Worm (Caenorhabditis elegans) whole organism, young adult: ENCODE data around the gene M01F1.8.
"Not testable (repeated sequence)": the region's sequence is repeated elsewhere in the genome, so short reads cannot be mapped to it uniquely, and the experiment has no call there.

Source experiments
- F23B12.7 ChIP-seq: sonication (generic microtip); optimal IDR thresholded peaks from 2 replicates; lab custom pipeline; 2017; ENCODE audit warnings: missing genetic modification characterization, mild to moderate bottlenecking, missing compliant biosample characterization, antibody characterized with exemption, moderate library complexity; ENCODE audit not compliant: insufficient read depth
- F49E8.2 ChIP-seq: sonication (generic microtip); optimal IDR thresholded peaks from 3 replicates; lab custom pipeline; 2017; ENCODE audit warnings: missing genetic modification characterization, mild to moderate bottlenecking, missing compliant biosample characterization, antibody characterized with exemption, moderate library complexity; ENCODE audit not compliant: insufficient read depth
- F57A8.1 ChIP-seq: fragments of 200-800 bp; sonication (Bioruptor generic); optimal IDR thresholded peaks from 2 replicates; lab custom pipeline; 2018; ENCODE audit warnings: mild to moderate bottlenecking, missing genetic modification characterization, moderate library complexity, missing compliant biosample characterization
- Y67H2A.10 ChIP-seq: fragments of 200-800 bp; sonication (Bioruptor generic); conservative IDR thresholded peaks from 2 replicates; pipeline ENCODE4 v1.3.6; 2022; ENCODE audit warnings: missing genetic modification reagents, missing genetic modification characterization, missing compliant biosample characterization
- attf-5 ChIP-seq: fragments of 200-800 bp; sonication (Bioruptor generic); optimal IDR thresholded peaks from 2 replicates; lab custom pipeline; 2018; ENCODE audit warnings: mild to moderate bottlenecking, missing genetic modification characterization, missing compliant biosample characterization
- bed-1 ChIP-seq: fragments of 200-800 bp; sonication (Bioruptor generic); IDR thresholded peaks from 2 replicates; pipeline ENCODE4 v1.3.6; 2022; ENCODE audit warnings: missing genetic modification reagents, missing genetic modification characterization, missing compliant biosample characterization
- ceh-91 ChIP-seq: fragments of 200-800 bp; sonication (Bioruptor generic); IDR thresholded peaks from 2 replicates; pipeline ENCODE4 v1.3.6; 2022; ENCODE audit warnings: missing genetic modification reagents, missing genetic modification characterization, missing compliant biosample characterization
- dpl-1 ChIP-seq: fragments of 150-350 bp; optimal IDR thresholded peaks from 2 replicates; lab custom pipeline; 2014; ENCODE audit warnings: missing biosample characterization, missing genetic modification reagents, missing genetic modification characterization
- efl-1 ChIP-seq: fragments of 150-350 bp; optimal IDR thresholded peaks from 2 replicates; lab custom pipeline; 2014; ENCODE audit warnings: missing biosample characterization, missing genetic modification reagents, missing genetic modification characterization
- lin-54 ChIP-seq: fragments of 200-800 bp; sonication (Bioruptor generic); optimal IDR thresholded peaks from 2 replicates; lab custom pipeline; 2018; ENCODE audit warnings: mild to moderate bottlenecking, missing genetic modification characterization, missing compliant biosample characterization
- mel-28 ChIP-seq: sonication (generic microtip); optimal IDR thresholded peaks from 2 replicates; lab custom pipeline; 2016; ENCODE audit warnings: borderline replicate concordance, mild to moderate bottlenecking, missing genetic modification characterization, missing compliant biosample characterization
- pbrm-1 ChIP-seq: fragments of 200-800 bp; sonication (Bioruptor generic); IDR thresholded peaks from 2 replicates; pipeline ENCODE4 v1.3.6; 2022; ENCODE audit warnings: missing genetic modification reagents, missing genetic modification characterization, missing compliant biosample characterization
- pha-4 ChIP-seq: fragments of 150-350 bp; sonication (generic microtip); optimal IDR thresholded peaks from 2 replicates; lab custom pipeline; 2014; ENCODE audit warnings: missing biosample characterization, missing genetic modification reagents, missing genetic modification characterization

DNA sequence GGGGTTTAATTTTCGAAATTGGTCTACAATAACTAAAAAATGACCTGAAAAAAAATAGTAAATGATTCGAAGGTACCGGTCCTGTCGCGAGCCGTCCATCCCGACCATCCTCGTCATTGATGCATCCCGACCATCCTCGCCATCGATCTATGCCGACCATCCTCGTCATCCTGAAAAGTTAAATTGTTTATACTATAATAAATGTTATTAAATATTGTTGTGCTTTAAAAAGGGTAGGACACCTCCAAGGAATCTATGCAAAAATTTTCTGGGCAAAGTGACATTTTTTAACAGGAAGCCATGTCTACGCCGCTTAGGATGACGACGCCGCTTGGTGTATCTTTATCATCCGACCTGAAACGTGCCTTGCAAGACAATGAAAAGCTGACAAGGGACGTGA lies 48.3 kb downstream of the M01F1.8 start, which contains the start of gene C34C12.1:
- not testable (repeated sequence) for TF ChIP-seq attf-5; F23B12.7 (tag; lab: Kevin White, UChicago); efl-1 (GFP tag; lab: Kevin White, UChicago); F49E8.2 (tag; lab: Kevin White, UChicago); lin-54 (GFP tag; lab: Kevin White, UChicago); mel-28 (tag; lab: Kevin White, UChicago); pha-4 (tag; lab: Kevin White, UChicago); F57A8.1; pbrm-1 (GFP tag; lab: Robert Waterston, UW); ceh-91 (GFP tag; lab: Robert Waterston, UW); Y67H2A.10 (GFP tag; lab: Robert Waterston, UW); dpl-1 (GFP tag; lab: Kevin White, UChicago); bed-1
